Worm (Caenorhabditis elegans) whole organism, midembryonic: Measurements from ENCODE around the gene cwp-5.

Source experiments
- T22C8.4 ChIP-seq: fragments of 200-800 bp; sonication (Bioruptor generic); IDR thresholded peaks from 2 replicates; pipeline ENCODE4 v1.3.6; 2022; ENCODE audit warnings: missing genetic modification characterization, missing compliant biosample characterization
- cog-1 ChIP-seq: sonication (generic microtip); optimal IDR thresholded peaks from 2 replicates; lab custom pipeline; 2016; ENCODE audit warnings: missing genetic modification characterization, missing compliant biosample characterization
- flt-1 ChIP-seq: fragments of 200-800 bp; sonication (Bioruptor generic); IDR thresholded peaks from 2 replicates; pipeline ENCODE4 v1.3.6; 2022; ENCODE audit warnings: missing genetic modification characterization, missing compliant biosample characterization
- klf-2 ChIP-seq: fragments of 200-800 bp; sonication (Bioruptor generic); conservative IDR thresholded peaks from 2 replicates; pipeline ENCODE4 v1.3.6; 2022; ENCODE audit warnings: missing genetic modification reagents, missing genetic modification characterization, missing compliant biosample characterization
- med-1 ChIP-seq: sonication (generic microtip); optimal IDR thresholded peaks from 2 replicates; lab custom pipeline; 2017; ENCODE audit warnings: missing genetic modification characterization, mild to moderate bottlenecking, missing compliant biosample characterization, antibody characterized with exemption, missing genetic modification reagents; ENCODE audit not compliant: insufficient read depth
- ref-1 ChIP-seq: fragments of 200-800 bp; sonication (Bioruptor generic); conservative IDR thresholded peaks from 2 replicates; pipeline ENCODE4 v1.3.6; 2022; ENCODE audit warnings: missing genetic modification reagents, missing genetic modification characterization, missing compliant biosample characterization
- tab-1 ChIP-seq: fragments of 200-800 bp; sonication (Bioruptor generic); IDR thresholded peaks from 2 replicates; pipeline ENCODE4 v1.3.6; 2022; ENCODE audit warnings: missing genetic modification characterization, missing compliant biosample characterization
- ztf-23 ChIP-seq: fragments of 200-800 bp; sonication (Bioruptor generic); IDR thresholded peaks from 2 replicates; pipeline ENCODE4 v1.3.6; 2022; ENCODE audit warnings: missing genetic modification reagents, missing genetic modification characterization, missing compliant biosample characterization
- ztf-29 ChIP-seq: fragments of 200-800 bp; sonication (Bioruptor generic); IDR thresholded peaks from 2 replicates; pipeline ENCODE4 v1.3.6; 2022; ENCODE audit warnings: missing genetic modification reagents, missing genetic modification characterization, missing compliant biosample characterization

Gene cwp-5

ce11 chrX:13206011-13206410, 16.2 kb upstream of the cwp-5 start:
- no peak for TF ChIP-seq ztf-29 (GFP tag; lab: Robert Waterston, UW)
- no peak for TF ChIP-seq tab-1 (GFP tag; lab: Robert Waterston, UW)
- TF ChIP-seq ztf-23 (GFP tag; lab: Robert Waterston, UW), result no peak
- TF ChIP-seq T22C8.4, result no peak
- TF ChIP-seq cog-1 (tag; lab: Kevin White, UChicago), result no peak
- no peak for TF ChIP-seq med-1 (GFP tag; lab: Kevin White, UChicago)
- no peak for TF ChIP-seq klf-2 (GFP tag; lab: Robert Waterston, UW)
- TF ChIP-seq flt-1, result no peak

- TF ChIP-seq ztf-23 (GFP tag; lab: Robert Waterston, UW) (no peak), flt-1 (no peak), ref-1 (GFP tag; lab: Robert Waterston, UW) (no peak), tab-1 (GFP tag; lab: Robert Waterston, UW) (no peak), cog-1 (tag; lab: Kevin White, UChicago) (no peak), med-1 (GFP tag; lab: Kevin White, UChicago) (no peak), T22C8.4 (no peak), klf-2 (GFP tag; lab: Robert Waterston, UW) (no peak), ztf-29 (GFP tag; lab: Robert Waterston, UW) (no peak)
Measured at ce11 chrX:13202312-13202711, 12.6 kb upstream of the cwp-5 start.

- TF ChIP-seq klf-2 (GFP tag; lab: Robert Waterston, UW) (no peak), T22C8.4 (no peak), tab-1 (GFP tag; lab: Robert Waterston, UW) (no peak), flt-1 (no peak)
Measured at ce11 chrX:13201401-13201800, 11.6 kb upstream of the cwp-5 start, which contains the start of gene unc-9. Gene unc-9, plus strand, starts transcription at chrX:13201770.

ce11 chrX:13200312-13200711, 10.6 kb upstream of the cwp-5 start:
- no peak for TF ChIP-seq ztf-29 (GFP tag; lab: Robert Waterston, UW)
- no peak for TF ChIP-seq ref-1 (GFP tag; lab: Robert Waterston, UW)
- TF ChIP-seq flt-1, result no peak
- TF ChIP-seq med-1 (GFP tag; lab: Kevin White, UChicago), result no peak
- TF ChIP-seq klf-2 (GFP tag; lab: Robert Waterston, UW), result no peak
- TF ChIP-seq T22C8.4, result no peak
- TF ChIP-seq ztf-23 (GFP tag; lab: Robert Waterston, UW), result no peak
- TF ChIP-seq tab-1 (GFP tag; lab: Robert Waterston, UW), result no peak
- no peak for TF ChIP-seq cog-1 (tag; lab: Kevin White, UChicago)

- TF ChIP-seq cog-1 (tag; lab: Kevin White, UChicago) (no peak), flt-1 (no peak), med-1 (GFP tag; lab: Kevin White, UChicago) (no peak), ztf-23 (GFP tag; lab: Robert Waterston, UW) (no peak), ztf-29 (GFP tag; lab: Robert Waterston, UW) (no peak), T22C8.4 (no peak), tab-1 (GFP tag; lab: Robert Waterston, UW) (no peak), klf-2 (GFP tag; lab: Robert Waterston, UW) (no peak), ref-1 (GFP tag; lab: Robert Waterston, UW) (no peak)
Measured at ce11 chrX:13198134-13198533, 8.4 kb upstream of the cwp-5 start.

- no peak for TF ChIP-seq tab-1 (GFP tag; lab: Robert Waterston, UW)
- no peak for TF ChIP-seq ref-1 (GFP tag; lab: Robert Waterston, UW)
Measured at ce11 chrX:13190912-13191311, 1.2 kb upstream of the cwp-5 start, which contains the start of gene gpa-6. Gene gpa-6, plus strand, starts transcription at chrX:13191212.

- no peak for TF ChIP-seq T22C8.4
- TF ChIP-seq tab-1 (GFP tag; lab: Robert Waterston, UW), result no peak
Measured at ce11 chrX:13182012-13182411, 7.7 kb downstream of the cwp-5 start.

- no peak for TF ChIP-seq T22C8.4
- TF ChIP-seq klf-2 (GFP tag; lab: Robert Waterston, UW), result no peak
- TF ChIP-seq cog-1 (tag; lab: Kevin White, UChicago), result no peak
- no peak for TF ChIP-seq ref-1 (GFP tag; lab: Robert Waterston, UW)
Measured at ce11 chrX:13178347-13178746, 11.4 kb downstream of the cwp-5 start, which contains the start of gene nlp-3. Gene nlp-3, minus strand, starts transcription at chrX:13178447.

ce11 chrX:13174437-13174836, 15.3 kb downstream of the cwp-5 start:
- no peak for TF ChIP-seq tab-1 (GFP tag; lab: Robert Waterston, UW)
- no peak for TF ChIP-seq cog-1 (tag; lab: Kevin White, UChicago)

- TF ChIP-seq ztf-29 (GFP tag; lab: Robert Waterston, UW) (no peak), cog-1 (tag; lab: Kevin White, UChicago) (no peak), ref-1 (GFP tag; lab: Robert Waterston, UW) (no peak), med-1 (GFP tag; lab: Kevin White, UChicago) (no peak), ztf-23 (GFP tag; lab: Robert Waterston, UW) (no peak), flt-1 (no peak), tab-1 (GFP tag; lab: Robert Waterston, UW) (no peak), klf-2 (GFP tag; lab: Robert Waterston, UW) (no peak), T22C8.4 (no peak)
Measured at ce11 chrX:13171206-13171605, 18.6 kb downstream of the cwp-5 start.

- no peak for TF ChIP-seq cog-1 (tag; lab: Kevin White, UChicago)
- TF ChIP-seq ztf-29 (GFP tag; lab: Robert Waterston, UW), result no peak
- no peak for TF ChIP-seq tab-1 (GFP tag; lab: Robert Waterston, UW)
- no peak for TF ChIP-seq ztf-23 (GFP tag; lab: Robert Waterston, UW)
- TF ChIP-seq flt-1, result no peak
- TF ChIP-seq klf-2 (GFP tag; lab: Robert Waterston, UW), result no peak
- no peak for TF ChIP-seq T22C8.4
- TF ChIP-seq ref-1 (GFP tag; lab: Robert Waterston, UW), result no peak
- no peak for TF ChIP-seq med-1 (GFP tag; lab: Kevin White, UChicago)
Measured at ce11 chrX:13170804-13171203, 19.0 kb downstream of the cwp-5 start.
